Worm (Caenorhabditis elegans): ENCODE measurements around the gene T21D9.2.
"Not testable (repeated sequence)": the region's sequence is repeated elsewhere in the genome, so short reads cannot be mapped to it uniquely, and the experiment has no call there.

T21D9.2 gene

DNA sequence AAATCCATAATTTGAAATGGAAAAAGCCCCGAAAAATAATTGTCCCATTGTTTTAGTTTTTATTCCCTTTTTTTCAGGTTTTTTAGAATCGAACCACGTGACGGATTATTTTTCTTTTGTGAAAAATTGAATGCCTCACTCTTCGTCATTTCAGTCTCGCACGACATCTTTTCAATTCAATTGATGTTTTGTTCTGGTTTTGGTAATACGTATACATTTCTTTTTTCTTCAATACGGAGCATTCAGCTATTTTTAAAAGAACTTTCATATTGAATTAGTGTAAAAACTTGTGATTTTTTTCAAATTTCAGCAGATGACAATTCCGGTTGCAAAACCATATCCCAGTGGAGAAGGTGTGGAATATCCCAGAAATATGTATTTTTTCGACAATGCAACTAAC, 32.0 kb downstream of the T21D9.2 start, which contains the start of gene F49H12.7:
TSS of gene F49H12.7 (plus strand) at position 301 of the 400 bp plus-strand sequence.
- TF ChIP-seq ztf-11 (tag; optimal IDR thresholded peaks at IDR 0.05) (no peak), dve-1 (tag; optimal IDR thresholded peaks at IDR 0.05; ENCODE audit: insufficient read depth) (peak; percentile 4), ceh-32 (tag; optimal IDR thresholded peaks at IDR 0.05; ENCODE audit: poor library complexity) (no peak)

DNA sequence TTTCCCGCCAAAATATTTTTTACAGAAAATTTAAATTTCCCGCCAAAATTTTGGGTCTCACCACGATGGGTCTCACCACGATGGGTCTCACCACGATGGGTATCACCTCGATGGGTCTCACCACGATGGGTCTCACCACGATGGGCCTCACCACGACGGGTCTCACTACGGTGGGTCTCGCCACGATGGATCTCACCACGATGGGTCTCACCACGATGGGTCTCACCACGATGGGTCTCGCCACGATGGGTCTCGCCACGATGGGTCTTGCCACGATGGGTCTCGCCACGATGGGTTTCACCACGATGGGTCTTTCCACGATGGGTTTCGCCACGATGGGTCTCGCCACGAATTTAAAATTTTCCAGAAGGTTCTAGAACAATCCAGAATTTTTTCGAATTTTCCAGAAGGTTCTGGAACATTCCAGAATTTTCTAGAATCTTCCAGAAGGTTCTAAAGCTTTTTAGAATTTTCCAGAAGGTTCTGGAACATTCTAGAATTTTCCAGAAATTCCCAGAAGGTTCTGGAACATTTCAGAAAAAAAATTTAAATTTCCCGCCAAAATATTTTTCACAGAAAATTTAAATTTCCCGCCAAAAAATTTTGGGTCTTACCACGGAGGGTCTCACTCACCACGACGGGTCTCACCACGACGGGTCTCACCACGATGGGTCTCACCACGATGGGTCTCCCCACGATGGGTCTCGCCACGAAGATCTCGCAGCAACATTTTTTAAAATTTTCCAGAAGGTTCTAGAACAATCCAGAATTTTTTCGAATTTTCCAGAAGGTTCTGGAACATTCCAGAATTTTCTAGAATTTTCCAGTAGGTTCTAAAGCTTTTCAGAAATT, 38.0 kb downstream of the T21D9.2 start:
- TF ChIP-seq ceh-44 (GFP tag; IDR thresholded peaks at IDR 0.05): 0 out of 2 replicates have a peak, but pooled peaks have one; percentile 49
- TF ChIP-seq madf-9 (GFP tag; conservative IDR thresholded peaks at IDR 0.05): 0 out of 2 replicates have a peak, but pooled peaks have one; percentile 25
- peak; percentile 36; the same call in 1 of the 2 replicates for TF ChIP-seq ZK337.2 (GFP tag; IDR thresholded peaks at IDR 0.05)
- TF ChIP-seq D1046.2 (GFP tag; IDR thresholded peaks at IDR 0.05): peak; percentile 75; the same call in 1 of the 2 replicates
- 0 out of 2 replicates have a peak, but pooled peaks have one; percentile 16 for TF ChIP-seq Y75B8A.6 (GFP tag; IDR thresholded peaks at IDR 0.05)
- TF ChIP-seq lim-7 (GFP tag; IDR thresholded peaks at IDR 0.05): peak; percentile 65; the same call in 1 of the 2 replicates
- 0 out of 2 replicates have a peak, but pooled peaks have one; percentile 11 for TF ChIP-seq tra-1 (GFP tag; IDR thresholded peaks at IDR 0.05)
- TF ChIP-seq pha-4 (GFP tag; IDR thresholded peaks at IDR 0.05): 0 out of 2 replicates have a peak, but pooled peaks have one; percentile 14
- TF ChIP-seq pha-4 (tag; optimal IDR thresholded peaks at IDR 0.05): not testable (repeated sequence)
- TF ChIP-seq dmd-9 (GFP tag; IDR thresholded peaks at IDR 0.05): peak; percentile 65; the same call in 1 of the 2 replicates
- TF ChIP-seq set-16 (GFP tag; IDR thresholded peaks at IDR 0.05): peak; percentile 87
- peak; percentile 54; the same call in 1 of the 2 replicates for TF ChIP-seq egl-43 (GFP tag; IDR thresholded peaks at IDR 0.05)
- 0 out of 2 replicates have a peak, but pooled peaks have one; percentile 30 for TF ChIP-seq tag-97 (GFP tag; IDR thresholded peaks at IDR 0.05)
- TF ChIP-seq php-3 (GFP tag; IDR thresholded peaks at IDR 0.05): 0 out of 2 replicates have a peak, but pooled peaks have one; percentile 37
- 0 out of 2 replicates have a peak, but pooled peaks have one; percentile 34 for TF ChIP-seq zip-11 (GFP tag; IDR thresholded peaks at IDR 0.05)
- TF ChIP-seq nhr-42 (GFP tag; IDR thresholded peaks at IDR 0.05): peak; percentile 81; the same call in 1 of the 2 replicates
- peak; percentile 42; the same call in 1 of the 2 replicates for TF ChIP-seq F44E2.7 (GFP tag; IDR thresholded peaks at IDR 0.05)
- 0 out of 2 replicates have a peak, but pooled peaks have one; percentile 29 for TF ChIP-seq T26A8.4 (GFP tag; IDR thresholded peaks at IDR 0.05)
- TF ChIP-seq Y48G9A.11 (GFP tag; IDR thresholded peaks at IDR 0.05): 0 out of 2 replicates have a peak, but pooled peaks have one; percentile 8
- TF ChIP-seq madf-5 (GFP tag; IDR thresholded peaks at IDR 0.05): peak; percentile 15 to 58; a peak in 2 of 4 replicates

DNA sequence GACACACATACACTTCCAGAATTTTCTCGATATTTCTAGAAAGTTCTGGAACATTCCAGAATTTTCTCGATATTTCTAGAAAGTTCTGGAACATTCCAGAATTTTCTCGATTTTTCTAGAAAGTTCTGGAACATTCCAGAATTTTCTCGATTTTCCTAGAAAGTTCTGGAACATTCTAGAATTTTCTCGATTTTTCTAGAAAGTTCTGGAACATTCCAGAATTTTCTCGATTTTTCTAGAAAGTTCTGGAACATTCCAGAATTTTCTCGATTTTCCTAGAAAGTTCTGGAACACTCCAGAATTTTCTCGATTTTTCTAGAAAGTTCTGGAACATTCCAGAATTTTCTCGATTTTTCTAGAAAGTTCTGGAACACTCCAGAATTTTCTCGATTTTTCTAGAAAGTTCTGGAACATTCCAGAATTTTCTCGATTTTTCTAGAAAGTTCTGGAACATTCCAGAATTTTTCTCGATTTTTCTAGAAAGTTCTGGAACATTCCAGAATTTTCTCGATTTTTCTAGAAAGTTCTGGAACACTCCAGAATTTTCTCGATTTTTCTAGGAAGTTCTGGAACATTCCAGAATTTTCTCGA, 38.8 kb downstream of the T21D9.2 start:
- TF ChIP-seq pha-4 (GFP tag; IDR thresholded peaks at IDR 0.05): peak; percentile 84; the same call in 1 of the 2 replicates
- TF ChIP-seq pha-4 (tag; optimal IDR thresholded peaks at IDR 0.05): not testable (repeated sequence)
- peak; percentile 71 for TF ChIP-seq vab-7 (GFP tag; IDR thresholded peaks at IDR 0.05)
- TF ChIP-seq lim-7 (GFP tag; IDR thresholded peaks at IDR 0.05): peak; percentile 88
- peak; percentile 49; the same call in 1 of the 2 replicates for TF ChIP-seq Y48G9A.11 (GFP tag; IDR thresholded peaks at IDR 0.05)
- TF ChIP-seq Y75B8A.6 (GFP tag; IDR thresholded peaks at IDR 0.05): peak; percentile 83; the same call in 1 of the 2 replicates
- 0 out of 2 replicates have a peak, but pooled peaks have one; percentile 22 for TF ChIP-seq dmd-6 (GFP tag; IDR thresholded peaks at IDR 0.05)
- peak; percentile 79 for TF ChIP-seq F26F4.8 (GFP tag; conservative IDR thresholded peaks at IDR 0.05)
- 0 out of 2 replicates have a peak, but pooled peaks have one; percentile 14 for TF ChIP-seq zip-11 (GFP tag; IDR thresholded peaks at IDR 0.05)
- peak; percentile 80 for TF ChIP-seq snpc-1.2 (GFP tag; IDR thresholded peaks at IDR 0.05)
- TF ChIP-seq lin-1 (GFP tag; IDR thresholded peaks at IDR 0.05): peak; percentile 95
- 0 out of 2 replicates have a peak, but pooled peaks have one; percentile 13 for TF ChIP-seq dmd-9 (GFP tag; IDR thresholded peaks at IDR 0.05)
- peak; percentile 26; the same call in 1 of the 2 replicates for TF ChIP-seq egl-43 (GFP tag; IDR thresholded peaks at IDR 0.05)
- TF ChIP-seq tra-1 (GFP tag; IDR thresholded peaks at IDR 0.05): peak; percentile 75; the same call in 1 of the 2 replicates
- TF ChIP-seq mdt-29 (GFP tag; IDR thresholded peaks at IDR 0.05): peak; percentile 97
- peak; percentile 82 for TF ChIP-seq arid-1 (GFP tag; conservative IDR thresholded peaks at IDR 0.05)
- TF ChIP-seq Y105C5A.15 (GFP tag; IDR thresholded peaks at IDR 0.05): peak; percentile 86
- peak; percentile 72 for TF ChIP-seq ctbp-1 (GFP tag; IDR thresholded peaks at IDR 0.05)
- peak; percentile 64 for TF ChIP-seq madf-9 (GFP tag; conservative IDR thresholded peaks at IDR 0.05)
- peak in 1 of 2 experiments; percentile 61; a peak in 1 of 4 replicates for TF ChIP-seq madf-5 (GFP tag; IDR thresholded peaks at IDR 0.05)

Measured in whole organism, L4 larva.